Worm (Caenorhabditis elegans) whole organism, L1 larva: ENCODE results near the gene T25G12.11.

Experiments
- F16B12.6 ChIP-seq: fragments of 150-350 bp; optimal IDR thresholded peaks from 2 replicates; lab custom pipeline; 2014; ENCODE audit warnings: missing biosample characterization, missing genetic modification characterization
- alr-1 ChIP-seq: fragments of 200-800 bp; sonication (Bioruptor generic); optimal IDR thresholded peaks from 2 replicates; lab custom pipeline; 2018; ENCODE audit warnings: borderline replicate concordance, mild to moderate bottlenecking, missing genetic modification characterization, missing compliant biosample characterization
- ceh-8 ChIP-seq: fragments of 200-800 bp; sonication (Bioruptor generic); optimal IDR thresholded peaks from 2 replicates; lab custom pipeline; 2018; ENCODE audit warnings: mild to moderate bottlenecking, missing genetic modification characterization, moderate library complexity, missing compliant biosample characterization
- ceh-82 ChIP-seq, 3 experiments: fragments of 150-350 bp in 1 of 3; sonication (generic microtip) in 2 of 3; optimal IDR thresholded peaks; 2 replicates each; lab custom pipeline; 2014 to 2017; ENCODE audit warnings: missing biosample characterization in 3 of 3, missing genetic modification characterization in 3 of 3
- ceh-88 ChIP-seq: fragments of 200-800 bp; sonication (Bioruptor generic); IDR thresholded peaks from 2 replicates; pipeline ENCODE4 v1.3.6; 2022; ENCODE audit warnings: missing genetic modification characterization, missing compliant biosample characterization
- dsc-1 ChIP-seq: sonication (generic microtip); optimal IDR thresholded peaks from 2 replicates; lab custom pipeline; 2016; ENCODE audit warnings: mild to moderate bottlenecking, missing genetic modification characterization, missing compliant biosample characterization
- efl-3 ChIP-seq: fragments of 200-800 bp; sonication (Bioruptor generic); optimal IDR thresholded peaks from 2 replicates; lab custom pipeline; 2018; ENCODE audit warnings: mild to moderate bottlenecking, missing genetic modification characterization, missing compliant biosample characterization
- egl-27 ChIP-seq, 2 experiments: fragments of 150-350 bp in 1 of 2; sonication (generic microtip); optimal IDR thresholded peaks; 3 replicates each; lab custom pipeline; 2017 to 2018; ENCODE audit warnings: missing biosample characterization in 2 of 2, missing genetic modification characterization in 2 of 2, missing genetic modification reagents in 2 of 2
- elt-2 ChIP-seq: sonication (generic microtip); optimal IDR thresholded peaks from 2 replicates; lab custom pipeline; 2016; ENCODE audit warnings: missing genetic modification characterization, mild to moderate bottlenecking, inconsistent platforms, missing compliant biosample characterization, missing genetic modification reagents
- fkh-4 ChIP-seq: sonication (generic microtip); optimal IDR thresholded peaks from 2 replicates; lab custom pipeline; 2016; ENCODE audit warnings: missing compliant biosample characterization, missing genetic modification characterization, borderline replicate concordance
- fkh-8 ChIP-seq: sonication (generic microtip); optimal IDR thresholded peaks from 2 replicates; lab custom pipeline; 2016; ENCODE audit warnings: mild to moderate bottlenecking, missing genetic modification characterization, missing compliant biosample characterization
- fos-1 ChIP-seq: fragments of 150-350 bp; optimal IDR thresholded peaks from 2 replicates; lab custom pipeline; 2014; ENCODE audit warnings: missing biosample characterization, missing genetic modification characterization
- lir-3 ChIP-seq: sonication (generic microtip); optimal IDR thresholded peaks from 2 replicates; lab custom pipeline; 2016; ENCODE audit warnings: mild to moderate bottlenecking, missing genetic modification characterization, moderate library complexity, missing compliant biosample characterization; ENCODE audit not compliant: poor library complexity
- lsy-2 ChIP-seq, 2 experiments: fragments of 150-350 bp; optimal IDR thresholded peaks; 2 replicates each; lab custom pipeline; 2014; ENCODE audit warnings: missing biosample characterization in 2 of 2, missing genetic modification characterization in 2 of 2
- mep-1 ChIP-seq: fragments of 150-350 bp; optimal IDR thresholded peaks from 2 replicates; lab custom pipeline; 2014; ENCODE audit warnings: missing biosample characterization, missing genetic modification characterization
- nhr-11 ChIP-seq: fragments of 150-350 bp; optimal IDR thresholded peaks from 2 replicates; lab custom pipeline; 2014; ENCODE audit warnings: missing biosample characterization, missing genetic modification characterization
- nhr-19 ChIP-seq: fragments of 200-800 bp; sonication (Bioruptor generic); conservative IDR thresholded peaks from 2 replicates; pipeline ENCODE4 v1.3.6; 2022; ENCODE audit warnings: missing genetic modification characterization, missing compliant biosample characterization
- nhr-20 ChIP-seq: sonication (generic microtip); optimal IDR thresholded peaks from 2 replicates; lab custom pipeline; 2016; ENCODE audit warnings: mild to moderate bottlenecking, missing genetic modification characterization, missing compliant biosample characterization
- nhr-90 ChIP-seq: sonication (generic microtip); optimal IDR thresholded peaks from 2 replicates; lab custom pipeline; 2016; ENCODE audit warnings: mild to moderate bottlenecking, missing genetic modification characterization, missing compliant biosample characterization; ENCODE audit not compliant: poor library complexity
- pax-3 ChIP-seq: fragments of 200-800 bp; sonication (Bioruptor generic); optimal IDR thresholded peaks from 2 replicates; lab custom pipeline; 2018; ENCODE audit warnings: mild to moderate bottlenecking, missing genetic modification characterization, moderate library complexity, missing compliant biosample characterization
- pqm-1 ChIP-seq: sonication (generic microtip); optimal IDR thresholded peaks from 3 replicates; lab custom pipeline; 2017; ENCODE audit warnings: missing biosample characterization, missing genetic modification characterization
- snpc-4 ChIP-seq: fragments of 150-350 bp; optimal IDR thresholded peaks from 2 replicates; lab custom pipeline; 2014; ENCODE audit warnings: missing biosample characterization, missing genetic modification characterization
- swsn-7 ChIP-seq: sonication (generic microtip); optimal IDR thresholded peaks from 2 replicates; lab custom pipeline; 2016; ENCODE audit warnings: missing genetic modification characterization, missing compliant biosample characterization
- unc-62 ChIP-seq: fragments of 150-350 bp; optimal IDR thresholded peaks from 2 replicates; lab custom pipeline; 2014; ENCODE audit warnings: missing biosample characterization, missing genetic modification reagents, missing genetic modification characterization
- unc-98 ChIP-seq: fragments of 200-800 bp; sonication (Bioruptor generic); IDR thresholded peaks from 2 replicates; pipeline ENCODE4 v1.3.6; 2022; ENCODE audit warnings: missing genetic modification characterization, missing compliant biosample characterization
- vab-15 ChIP-seq: sonication (generic microtip); optimal IDR thresholded peaks from 2 replicates; lab custom pipeline; 2017; ENCODE audit warnings: missing genotype, mild to moderate bottlenecking, missing genetic modification characterization, missing compliant biosample characterization
- xbp-1 ChIP-seq: sonication (generic microtip); optimal IDR thresholded peaks from 2 replicates; lab custom pipeline; 2016; ENCODE audit warnings: missing genetic modification characterization, missing compliant biosample characterization
- zip-4 ChIP-seq: fragments of 200-800 bp; sonication (Bioruptor generic); optimal IDR thresholded peaks from 2 replicates; lab custom pipeline; 2018; ENCODE audit warnings: mild to moderate bottlenecking, missing genetic modification characterization, moderate library complexity, missing compliant biosample characterization

The T25G12.11 gene

DNA sequence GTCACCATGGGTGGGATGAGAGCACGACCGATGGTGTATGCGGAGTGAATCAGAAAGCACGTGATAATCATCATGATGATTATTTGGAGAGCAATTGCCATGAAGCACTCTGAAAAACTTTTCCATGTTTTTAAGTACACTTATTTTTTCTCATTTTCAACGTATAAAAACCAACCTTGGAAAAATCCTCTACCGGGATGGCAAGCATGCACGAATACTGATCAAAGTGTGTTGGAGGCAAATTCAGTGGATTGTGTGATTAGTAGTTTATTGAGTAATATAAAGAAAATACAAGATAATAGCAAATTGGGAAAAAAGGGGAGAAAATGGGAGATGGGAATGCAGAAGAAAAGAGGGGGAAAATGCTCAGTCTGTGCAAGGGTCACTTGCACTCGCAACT is at the start of gene T25G12.11:
Gene T25G12.11 (minus strand): TSS at position 101 of the 400 bp plus-strand sequence.
- no peak for TF ChIP-seq snpc-4 (tag; lab: Kevin White, UChicago)
- TF ChIP-seq unc-98 = no peak
- no peak for TF ChIP-seq efl-3 (GFP tag; lab: Kevin White, UChicago)
- no peak for TF ChIP-seq F16B12.6 (tag; lab: Kevin White, UChicago)
- no peak for TF ChIP-seq lir-3 (tag; lab: Kevin White, UChicago)
- TF ChIP-seq nhr-20 (tag; lab: Kevin White, UChicago) = no peak
- TF ChIP-seq ceh-82 (tag; optimal IDR thresholded peaks at IDR 0.05; lab: Kevin White, UChicago) = no peak
- TF ChIP-seq xbp-1 (tag; lab: Kevin White, UChicago) = no peak
- TF ChIP-seq vab-15 (tag; lab: Kevin White, UChicago) = no peak
- no peak for TF ChIP-seq nhr-11
- no peak for TF ChIP-seq pax-3 (tag; lab: Kevin White, UChicago)
- no peak for TF ChIP-seq lsy-2 (tag; optimal IDR thresholded peaks at IDR 0.05; lab: Kevin White, UChicago)
- TF ChIP-seq fkh-8 = no peak
- TF ChIP-seq mep-1 (tag; lab: Kevin White, UChicago) = no peak
- no peak for TF ChIP-seq elt-2 (tag; lab: Kevin White, UChicago)

- TF ChIP-seq elt-2 (tag; lab: Kevin White, UChicago) = peak; percentile 94
- TF ChIP-seq pqm-1 = peak; percentile 61
- TF ChIP-seq alr-1 (tag; lab: Kevin White, UChicago) = no peak
Measured at ce11 chrX:17256769-17257168, 19.4 kb upstream of the T25G12.11 start, which contains the start of gene Y40C7B.4. Gene Y40C7B.4 (minus strand): TSS chrX:17256787.

ce11 chrX:17255750-17256149 is 18.4 kb upstream of the T25G12.11 start:
- TF ChIP-seq nhr-90 (peak; percentile 6), elt-2 (tag; lab: Kevin White, UChicago) (peak; percentile 66)

ce11 chrX:17247260-17247659 is 9.9 kb upstream of the T25G12.11 start:
- no peak for TF ChIP-seq swsn-7 (tag; lab: Kevin White, UChicago)
- TF ChIP-seq nhr-19 (GFP tag; lab: Robert Waterston, UW) = no peak
- TF ChIP-seq dsc-1 (tag; lab: Kevin White, UChicago) = no peak
- peak; percentile 4 for TF ChIP-seq elt-2 (tag; lab: Kevin White, UChicago)

ce11 chrX:17243053-17243452 is 5.7 kb upstream of the T25G12.11 start, which contains the start of gene T25G12.13:
Gene T25G12.13 (plus strand): TSS chrX:17243353.
- TF ChIP-seq ceh-8 (GFP tag; lab: Kevin White, UChicago) = no peak
- no peak for TF ChIP-seq F16B12.6 (tag; lab: Kevin White, UChicago)
- TF ChIP-seq fos-1 (tag; lab: Kevin White, UChicago) = no peak
- no peak for TF ChIP-seq nhr-19 (GFP tag; lab: Robert Waterston, UW)
- no peak for TF ChIP-seq ceh-88 (GFP tag; lab: Robert Waterston, UW)
- no peak for TF ChIP-seq unc-62 (GFP tag; lab: Kevin White, UChicago)
- no peak for TF ChIP-seq elt-2 (tag; lab: Kevin White, UChicago)
- TF ChIP-seq efl-3 (GFP tag; lab: Kevin White, UChicago) = no peak
- no peak for TF ChIP-seq lsy-2 (tag; optimal IDR thresholded peaks at IDR 0.05; lab: Kevin White, UChicago)
- TF ChIP-seq zip-4 (GFP tag; lab: Kevin White, UChicago) = no peak
- no peak for TF ChIP-seq egl-27 (tag; optimal IDR thresholded peaks at IDR 0.05; lab: Kevin White, UChicago)
- no peak for TF ChIP-seq swsn-7 (tag; lab: Kevin White, UChicago)
- no peak for TF ChIP-seq fkh-4 (tag; lab: Kevin White, UChicago)
- no peak for TF ChIP-seq lir-3 (tag; lab: Kevin White, UChicago)
